Worm (Caenorhabditis elegans) whole organism, young adult: ENCODE measurements around the gene hoe-1.
A peak's percentile ranks its signal among the peaks of the same experiment; 100 is the strongest.

ENCODE experiments used
- B0019.2 ChIP-seq: fragments of 200-800 bp; sonication (Bioruptor generic); conservative IDR thresholded peaks from 2 replicates; pipeline ENCODE4 v1.3.6; 2022; ENCODE audit warnings: missing genetic modification reagents, missing genetic modification characterization, missing compliant biosample characterization
- B0035.1 ChIP-seq: sonication (generic microtip); optimal IDR thresholded peaks from 2 replicates; lab custom pipeline; 2016; ENCODE audit warnings: missing genetic modification characterization, mild to moderate bottlenecking, missing compliant biosample characterization, missing genotype, missing genetic modification reagents
- B0261.1 ChIP-seq: sonication (generic microtip); optimal IDR thresholded peaks from 2 replicates; lab custom pipeline; 2016; ENCODE audit warnings: mild to moderate bottlenecking, missing genetic modification characterization, moderate library complexity, missing compliant biosample characterization
- B0336.3 ChIP-seq: fragments of 200-800 bp; sonication (Bioruptor generic); IDR thresholded peaks from 2 replicates; pipeline ENCODE4 v1.3.6; 2022; ENCODE audit warnings: missing genetic modification characterization, missing compliant biosample characterization
- C06A6.2 ChIP-seq: fragments of 200-800 bp; sonication (Bioruptor generic); conservative IDR thresholded peaks from 2 replicates; pipeline ENCODE4 v1.3.6; 2022; ENCODE audit warnings: missing genetic modification characterization, missing compliant biosample characterization
- C17E4.6 ChIP-seq: fragments of 200-800 bp; sonication (Bioruptor generic); IDR thresholded peaks from 2 replicates; pipeline ENCODE4 v1.3.6; 2022; ENCODE audit warnings: missing genetic modification reagents, missing genetic modification characterization, missing compliant biosample characterization
- F37B4.10 ChIP-seq: fragments of 200-800 bp; sonication (Bioruptor generic); IDR thresholded peaks from 2 replicates; pipeline ENCODE4 v1.3.6; 2022; ENCODE audit warnings: missing genetic modification characterization, missing compliant biosample characterization
- F55B11.4 ChIP-seq: sonication (generic microtip); optimal IDR thresholded peaks from 2 replicates; lab custom pipeline; 2016; ENCODE audit warnings: missing compliant biosample characterization, missing genetic modification characterization, borderline replicate concordance; ENCODE audit not compliant: insufficient read depth
- F57C9.4 ChIP-seq: sonication (generic microtip); optimal IDR thresholded peaks from 2 replicates; lab custom pipeline; 2017; ENCODE audit warnings: mild to moderate bottlenecking, missing genetic modification characterization, missing compliant biosample characterization
- T07F8.4 ChIP-seq: sonication (generic microtip); optimal IDR thresholded peaks from 2 replicates; lab custom pipeline; 2016; ENCODE audit warnings: mild to moderate bottlenecking, missing genetic modification characterization, moderate library complexity, missing compliant biosample characterization
- Y53G8AR.9 ChIP-seq: fragments of 200-800 bp; sonication (Bioruptor generic); conservative IDR thresholded peaks from 2 replicates; pipeline ENCODE4 v1.3.6; 2022; ENCODE audit warnings: missing genetic modification reagents, missing genetic modification characterization, missing compliant biosample characterization
- Y56A3A.18 ChIP-seq: fragments of 200-800 bp; sonication (Bioruptor generic); IDR thresholded peaks from 2 replicates; pipeline ENCODE4 v1.3.6; 2022; ENCODE audit warnings: missing genetic modification reagents, missing genetic modification characterization, missing compliant biosample characterization
- akir-1 ChIP-seq: fragments of 200-800 bp; sonication (Bioruptor generic); optimal IDR thresholded peaks from 2 replicates; lab custom pipeline; 2018; ENCODE audit warnings: mild to moderate bottlenecking, missing genetic modification characterization, moderate library complexity, missing compliant biosample characterization
- aptf-2 ChIP-seq: fragments of 200-800 bp; sonication (Bioruptor generic); conservative IDR thresholded peaks from 2 replicates; pipeline ENCODE4 v1.3.6; 2022; ENCODE audit warnings: missing genetic modification reagents, missing genetic modification characterization, missing compliant biosample characterization
- bed-2 ChIP-seq: fragments of 200-800 bp; sonication (Bioruptor generic); IDR thresholded peaks from 2 replicates; pipeline ENCODE4 v1.3.6; 2022; ENCODE audit warnings: missing genetic modification reagents, missing genetic modification characterization, missing compliant biosample characterization
- cebp-2 ChIP-seq: fragments of 200-800 bp; sonication (Bioruptor generic); IDR thresholded peaks from 2 replicates; pipeline ENCODE4 v1.3.6; 2022; ENCODE audit warnings: missing genetic modification characterization, missing compliant biosample characterization
- ceh-27 ChIP-seq: fragments of 200-800 bp; sonication (Bioruptor generic); optimal IDR thresholded peaks from 2 replicates; lab custom pipeline; 2018; ENCODE audit warnings: mild to moderate bottlenecking, missing genetic modification characterization, moderate library complexity, missing compliant biosample characterization
- ceh-58 ChIP-seq: fragments of 200-800 bp; sonication (Bioruptor generic); IDR thresholded peaks from 2 replicates; pipeline ENCODE4 v1.3.6; 2022; ENCODE audit warnings: missing genetic modification characterization, missing compliant biosample characterization
- ceh-79 ChIP-seq: sonication (generic microtip); optimal IDR thresholded peaks from 2 replicates; lab custom pipeline; 2017; ENCODE audit warnings: mild to moderate bottlenecking, missing genetic modification characterization, missing compliant biosample characterization
- ceh-91 ChIP-seq: fragments of 200-800 bp; sonication (Bioruptor generic); IDR thresholded peaks from 2 replicates; pipeline ENCODE4 v1.3.6; 2022; ENCODE audit warnings: missing genetic modification reagents, missing genetic modification characterization, missing compliant biosample characterization
- die-1 ChIP-seq: sonication (generic microtip); optimal IDR thresholded peaks from 2 replicates; lab custom pipeline; 2016; ENCODE audit warnings: missing genotype, mild to moderate bottlenecking, missing genetic modification characterization, missing compliant biosample characterization
- dox-1 ChIP-seq: fragments of 200-800 bp; sonication (Bioruptor generic); IDR thresholded peaks from 2 replicates; pipeline ENCODE4 v1.3.6; 2022; ENCODE audit warnings: missing genetic modification reagents, missing genetic modification characterization, missing compliant biosample characterization
- dpl-1 ChIP-seq: fragments of 150-350 bp; optimal IDR thresholded peaks from 2 replicates; lab custom pipeline; 2014; ENCODE audit warnings: missing biosample characterization, missing genetic modification reagents, missing genetic modification characterization
- ekl-4 ChIP-seq: fragments of 200-800 bp; sonication (Bioruptor generic); IDR thresholded peaks from 2 replicates; pipeline ENCODE4 v1.3.6; 2022; ENCODE audit warnings: missing genetic modification reagents, missing genetic modification characterization, missing compliant biosample characterization
- hlh-12 ChIP-seq: sonication (generic microtip); optimal IDR thresholded peaks from 2 replicates; lab custom pipeline; 2016; ENCODE audit warnings: missing genetic modification characterization, missing compliant biosample characterization
- hrde-1 ChIP-seq: sonication (generic microtip); optimal IDR thresholded peaks from 2 replicates; lab custom pipeline; 2016; ENCODE audit warnings: missing genetic modification characterization, mild to moderate bottlenecking, missing compliant biosample characterization, moderate library complexity, missing genotype, missing genetic modification reagents, borderline replicate concordance
- lin-35 ChIP-seq, 3 experiments: fragments of 150-350 bp in 2 of 3; sonication (generic microtip) in 1 of 3; optimal IDR thresholded peaks; 2 replicates each; lab custom pipeline; 2014 to 2018; ENCODE audit warnings: missing biosample characterization in 3 of 3, missing genetic modification characterization in 3 of 3, missing genetic modification reagents in 3 of 3
- lir-1 ChIP-seq: fragments of 200-800 bp; sonication (Bioruptor generic); conservative IDR thresholded peaks from 2 replicates; pipeline ENCODE4 v1.3.6; 2022; ENCODE audit warnings: missing genetic modification reagents, missing genetic modification characterization, missing compliant biosample characterization
- lsy-27 ChIP-seq: sonication (generic microtip); optimal IDR thresholded peaks from 2 replicates; lab custom pipeline; 2017; ENCODE audit warnings: missing genetic modification characterization, mild to moderate bottlenecking, missing compliant biosample characterization, antibody characterized with exemption, missing genotype, borderline replicate concordance; ENCODE audit not compliant: insufficient read depth
- madf-6 ChIP-seq: fragments of 200-800 bp; sonication (Bioruptor generic); IDR thresholded peaks from 2 replicates; pipeline ENCODE4 v1.3.6; 2022; ENCODE audit warnings: missing genetic modification reagents, missing genetic modification characterization, missing compliant biosample characterization
- mel-28 ChIP-seq: sonication (generic microtip); optimal IDR thresholded peaks from 2 replicates; lab custom pipeline; 2016; ENCODE audit warnings: borderline replicate concordance, mild to moderate bottlenecking, missing genetic modification characterization, missing compliant biosample characterization
- mxl-1 ChIP-seq: sonication (generic microtip); optimal IDR thresholded peaks from 2 replicates; lab custom pipeline; 2016; ENCODE audit warnings: missing genetic modification characterization, missing compliant biosample characterization
- nfyb-1 ChIP-seq: fragments of 200-800 bp; sonication (Bioruptor generic); IDR thresholded peaks from 2 replicates; pipeline ENCODE4 v1.3.6; 2022; ENCODE audit warnings: missing genetic modification reagents, missing genetic modification characterization, missing compliant biosample characterization
- nhr-80 ChIP-seq: sonication (generic microtip); optimal IDR thresholded peaks from 2 replicates; lab custom pipeline; 2016; ENCODE audit warnings: missing genetic modification characterization, missing compliant biosample characterization
- nhr-90 ChIP-seq: sonication (generic microtip); optimal IDR thresholded peaks from 2 replicates; lab custom pipeline; 2016; ENCODE audit warnings: missing genotype, mild to moderate bottlenecking, missing genetic modification characterization, missing compliant biosample characterization
- pha-4 ChIP-seq: fragments of 150-350 bp; sonication (generic microtip); optimal IDR thresholded peaks from 2 replicates; lab custom pipeline; 2014; ENCODE audit warnings: missing biosample characterization, missing genetic modification reagents, missing genetic modification characterization
- repo-1 ChIP-seq: sonication (generic microtip); optimal IDR thresholded peaks from 2 replicates; lab custom pipeline; 2017; ENCODE audit warnings: mild to moderate bottlenecking, missing genetic modification characterization, missing compliant biosample characterization
- sdz-38 ChIP-seq: sonication (generic microtip); optimal IDR thresholded peaks from 2 replicates; lab custom pipeline; 2016; ENCODE audit warnings: missing genotype, missing genetic modification characterization, missing compliant biosample characterization
- sea-2 ChIP-seq: fragments of 200-800 bp; sonication (Bioruptor generic); IDR thresholded peaks from 2 replicates; pipeline ENCODE4 v1.3.6; 2022; ENCODE audit warnings: missing genetic modification characterization, missing compliant biosample characterization
- somi-1 ChIP-seq: fragments of 200-800 bp; sonication (Bioruptor generic); optimal IDR thresholded peaks from 2 replicates; lab custom pipeline; 2018; ENCODE audit warnings: mild to moderate bottlenecking, missing genetic modification characterization, missing compliant biosample characterization
- sptf-2 ChIP-seq: fragments of 200-800 bp; sonication (Bioruptor generic); optimal IDR thresholded peaks from 2 replicates; lab custom pipeline; 2018; ENCODE audit warnings: mild to moderate bottlenecking, missing genetic modification characterization, missing compliant biosample characterization
- tbp1 ChIP-seq: fragments of 200-800 bp; sonication (Bioruptor generic); optimal IDR thresholded peaks from 2 replicates; lab custom pipeline; 2018; ENCODE audit warnings: mild to moderate bottlenecking, missing genetic modification characterization, missing compliant biosample characterization
- tlf-1 ChIP-seq: fragments of 200-800 bp; sonication (Bioruptor generic); optimal IDR thresholded peaks from 2 replicates; lab custom pipeline; 2018; ENCODE audit warnings: mild to moderate bottlenecking, missing genetic modification characterization, missing compliant biosample characterization
- zim-3 ChIP-seq: sonication (generic microtip); optimal IDR thresholded peaks from 2 replicates; lab custom pipeline; 2017; ENCODE audit warnings: mild to moderate bottlenecking, missing genetic modification characterization, moderate library complexity, missing compliant biosample characterization
- ztf-18 ChIP-seq: sonication (generic microtip); optimal IDR thresholded peaks from 2 replicates; lab custom pipeline; 2016; ENCODE audit warnings: missing genotype, mild to moderate bottlenecking, missing genetic modification characterization, missing compliant biosample characterization
- ztf-22 ChIP-seq: fragments of 200-800 bp; sonication (Bioruptor generic); optimal IDR thresholded peaks from 2 replicates; lab custom pipeline; 2018; ENCODE audit warnings: mild to moderate bottlenecking, missing genetic modification characterization, moderate library complexity, missing compliant biosample characterization
- ztf-25 ChIP-seq: fragments of 200-800 bp; sonication (Bioruptor generic); IDR thresholded peaks from 2 replicates; pipeline ENCODE4 v1.3.6; 2022; ENCODE audit warnings: missing genetic modification reagents, missing genetic modification characterization, missing compliant biosample characterization
- ztf-6 ChIP-seq: fragments of 200-800 bp; sonication (Bioruptor generic); IDR thresholded peaks from 2 replicates; pipeline ENCODE4 v1.3.6; 2022; ENCODE audit warnings: missing genetic modification reagents, missing genetic modification characterization, missing compliant biosample characterization

The hoe-1 gene

ce11 chrIV:4748408-4749105 lies 4.5 kb upstream of the hoe-1 start, which contains the start of gene cyc-2.1 (continued):
- TF ChIP-seq B0336.3 (GFP tag; lab: Robert Waterston, UW) (peak; percentile 88), lir-1 (GFP tag; lab: Robert Waterston, UW) (no peak), mel-28 (tag; lab: Kevin White, UChicago) (no peak), B0035.1 (tag; lab: Kevin White, UChicago) (no peak), dox-1 (peak; percentile 74), ztf-22 (no peak), ztf-6 (GFP tag; lab: Robert Waterston, UW) (0 out of 2 replicates have a peak, but pooled peaks have one; percentile 44), F57C9.4 (tag; lab: Kevin White, UChicago) (no peak), C17E4.6 (GFP tag; lab: Robert Waterston, UW) (0 out of 2 replicates have a peak, but pooled peaks have one; percentile 13), cebp-2 (GFP tag; lab: Robert Waterston, UW) (0 out of 2 replicates have a peak, but pooled peaks have one; percentile 44), nfyb-1 (GFP tag; lab: Robert Waterston, UW) (0 out of 2 replicates have a peak, but pooled peaks have one; percentile 15), akir-1 (no peak), zim-3 (tag; lab: Kevin White, UChicago) (no peak), F55B11.4 (tag; lab: Kevin White, UChicago) (no peak), pha-4 (no peak), lsy-27 (tag; lab: Kevin White, UChicago) (no peak), nhr-90 (tag; lab: Kevin White, UChicago) (no peak), madf-6 (peak; percentile 81), ceh-27 (GFP tag; lab: Kevin White, UChicago) (peak; percentile 20), C06A6.2 (GFP tag; lab: Robert Waterston, UW) (no peak), aptf-2 (GFP tag; lab: Robert Waterston, UW) (no peak), bed-2 (no peak), sea-2 (GFP tag; lab: Robert Waterston, UW) (no peak), nhr-80 (tag; lab: Kevin White, UChicago) (peak; percentile 91), dpl-1 (GFP tag; lab: Kevin White, UChicago) (no peak), die-1 (tag; lab: Kevin White, UChicago) (no peak), ceh-58 (GFP tag; lab: Robert Waterston, UW) (0 out of 2 replicates have a peak, but pooled peaks have one; percentile 10), Y53G8AR.9 (GFP tag; lab: Robert Waterston, UW) (peak; percentile 82), ztf-25 (GFP tag; lab: Robert Waterston, UW) (no peak), T07F8.4 (tag; lab: Kevin White, UChicago) (no peak), Y56A3A.18 (peak; percentile 47; the same call in 1 of the 2 replicates), sptf-2 (GFP tag; lab: Kevin White, UChicago) (no peak), ceh-79 (tag; lab: Kevin White, UChicago) (no peak), hrde-1 (tag; lab: Kevin White, UChicago) (peak; percentile 94), sdz-38 (tag; lab: Kevin White, UChicago) (no peak), tbp1 (GFP tag; lab: Kevin White, UChicago) (peak; percentile 59), B0261.1 (peak; percentile 20), lin-35 (GFP tag; optimal IDR thresholded peaks at IDR 0.05; lab: Kevin White, UChicago) (peak in 1 of 3 experiments; percentile 51), somi-1 (GFP tag; lab: Kevin White, UChicago) (no peak), B0019.2 (GFP tag; lab: Robert Waterston, UW) (no peak), ekl-4 (GFP tag; lab: Robert Waterston, UW) (peak; percentile 79; the same call in 1 of the 2 replicates), F37B4.10 (no peak), ceh-91 (GFP tag; lab: Robert Waterston, UW) (no peak), mxl-1 (no peak), repo-1 (tag; lab: Kevin White, UChicago) (peak; percentile 14), ztf-18 (tag; lab: Kevin White, UChicago) (peak; percentile 88), hlh-12 (no peak), tlf-1 (GFP tag; lab: Kevin White, UChicago) (peak; percentile 63)
